Worm (Caenorhabditis elegans): Measurements from ENCODE around the gene clec-39.

DNA sequence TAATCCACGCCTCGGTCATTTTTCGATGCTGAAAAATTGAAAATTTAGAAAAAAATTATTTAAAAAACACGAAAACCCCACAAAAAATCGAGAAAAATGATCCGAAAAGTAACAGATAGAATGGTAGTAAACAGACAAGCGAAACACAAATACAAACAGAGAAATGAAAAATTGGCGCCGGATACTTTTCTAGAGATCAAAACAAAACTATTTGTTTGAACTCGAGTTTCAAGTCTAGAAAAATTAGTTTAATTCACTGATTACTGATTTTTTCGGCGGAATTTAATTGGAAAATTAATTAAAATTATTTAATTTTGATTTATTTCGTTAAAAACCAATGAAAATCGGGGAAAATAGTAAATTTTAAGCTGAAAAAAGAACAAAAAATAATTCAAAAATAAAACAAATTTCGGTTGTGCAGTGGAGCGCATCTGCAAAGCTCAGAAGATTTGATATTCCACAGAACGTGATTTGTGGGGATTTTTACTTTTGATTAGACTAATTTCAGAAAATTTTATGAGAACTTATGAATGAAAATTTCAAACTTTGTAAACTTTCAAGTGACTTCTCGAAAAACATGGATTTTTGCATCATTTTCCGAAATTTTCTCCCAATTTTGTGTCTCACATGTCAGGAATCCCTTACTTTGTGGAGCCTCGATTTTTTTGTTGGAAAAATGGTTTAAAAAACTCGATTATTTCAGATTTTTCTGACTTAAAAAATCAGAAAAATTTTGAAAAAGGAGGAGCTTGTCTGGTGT is 7.3 kb downstream of the clec-39 start, which contains the start of gene gyg-2:
- no peak for TF ChIP-seq B0310.2 (tag; optimal IDR thresholded peaks at IDR 0.05)
- TF ChIP-seq ama-1 (optimal IDR thresholded peaks at IDR 0.05): no peak
- no peak for TF ChIP-seq scrt-1 (GFP tag; IDR thresholded peaks at IDR 0.05)
